Worm (Caenorhabditis elegans) whole organism, L2 larva: ENCODE data around the gene pitr-1.
"Not testable (repeated sequence)": the region's sequence is repeated elsewhere in the genome, so short reads cannot be mapped to it uniquely, and the experiment has no call there.

Source experiments
- C34F6.9 ChIP-seq: fragments of 150-350 bp; optimal IDR thresholded peaks from 2 replicates; lab custom pipeline; 2014; ENCODE audit warnings: missing biosample characterization, missing genetic modification characterization
- F13H6.1 ChIP-seq: sonication (generic microtip); optimal IDR thresholded peaks from 2 replicates; lab custom pipeline; 2016; ENCODE audit warnings: missing genetic modification characterization, missing compliant biosample characterization
- ZK546.5 ChIP-seq: sonication (generic microtip); optimal IDR thresholded peaks from 2 replicates; lab custom pipeline; 2017; ENCODE audit warnings: missing biosample characterization, missing genetic modification characterization
- alr-1 ChIP-seq: fragments of 150-350 bp; optimal IDR thresholded peaks from 2 replicates; lab custom pipeline; 2014; ENCODE audit warnings: missing biosample characterization, missing genetic modification characterization
- ama-1 ChIP-seq: fragments of 150-350 bp; optimal IDR thresholded peaks from 2 replicates; lab custom pipeline; 2018; ENCODE audit warnings: inconsistent platforms
- ceh-16 ChIP-seq: fragments of 150-350 bp; optimal IDR thresholded peaks from 2 replicates; lab custom pipeline; 2014; ENCODE audit warnings: missing biosample characterization, missing genetic modification characterization
- ceh-82 ChIP-seq: fragments of 150-350 bp; optimal IDR thresholded peaks from 2 replicates; lab custom pipeline; 2014; ENCODE audit warnings: missing biosample characterization, missing genetic modification characterization
- crh-2 ChIP-seq: sonication (generic microtip); optimal IDR thresholded peaks from 2 replicates; lab custom pipeline; 2017; ENCODE audit warnings: missing biosample characterization, missing genetic modification characterization
- dmd-4 ChIP-seq: sonication (generic microtip); optimal IDR thresholded peaks from 2 replicates; lab custom pipeline; 2017; ENCODE audit warnings: missing biosample characterization, missing genetic modification characterization
- egl-27 ChIP-seq: sonication (generic microtip); optimal IDR thresholded peaks from 3 replicates; lab custom pipeline; 2017; ENCODE audit warnings: missing biosample characterization, missing genetic modification reagents, missing genetic modification characterization
- elt-1 ChIP-seq: fragments of 150-350 bp; optimal IDR thresholded peaks from 2 replicates; lab custom pipeline; 2014; ENCODE audit warnings: missing biosample characterization, missing genetic modification characterization
- elt-3 ChIP-seq: sonication (generic microtip); optimal IDR thresholded peaks from 2 replicates; lab custom pipeline; 2017; ENCODE audit warnings: missing biosample characterization, missing genetic modification characterization
- fos-1 ChIP-seq: fragments of 150-350 bp; optimal IDR thresholded peaks from 2 replicates; lab custom pipeline; 2014; ENCODE audit warnings: missing biosample characterization, missing genetic modification characterization
- lin-11 ChIP-seq: fragments of 150-350 bp; sonication (generic microtip); optimal IDR thresholded peaks from 2 replicates; lab custom pipeline; 2014; ENCODE audit warnings: missing biosample characterization, missing genetic modification characterization, inconsistent platforms, mixed read lengths
- lin-13 ChIP-seq: fragments of 150-350 bp; optimal IDR thresholded peaks from 2 replicates; lab custom pipeline; 2014; ENCODE audit warnings: missing biosample characterization, missing genetic modification reagents, missing genetic modification characterization
- lin-39 ChIP-seq: fragments of 150-350 bp; optimal IDR thresholded peaks from 2 replicates; lab custom pipeline; 2014; ENCODE audit warnings: missing biosample characterization, missing genetic modification reagents, missing genetic modification characterization
- lsy-2 ChIP-seq, 2 experiments: fragments of 150-350 bp in 1 of 2; sonication (generic microtip) in 1 of 2; optimal IDR thresholded peaks; 2 replicates each; lab custom pipeline; 2014 to 2017; ENCODE audit warnings: missing biosample characterization in 2 of 2, missing genetic modification characterization in 2 of 2
- mab-5 ChIP-seq: fragments of 150-350 bp; optimal IDR thresholded peaks from 2 replicates; lab custom pipeline; 2014; ENCODE audit warnings: missing biosample characterization, missing genetic modification characterization
- mdl-1 ChIP-seq, 2 experiments: fragments of 150-350 bp in 1 of 2; sonication (generic microtip) in 1 of 2; optimal IDR thresholded peaks; 2 replicates each; lab custom pipeline; 2017; ENCODE audit warnings: missing biosample characterization in 2 of 2, missing genetic modification characterization in 2 of 2
- nhr-10 ChIP-seq: sonication (generic microtip); optimal IDR thresholded peaks from 2 replicates; lab custom pipeline; 2017; ENCODE audit warnings: missing biosample characterization, missing genetic modification characterization
- nhr-11 ChIP-seq: fragments of 150-350 bp; optimal IDR thresholded peaks from 2 replicates; lab custom pipeline; 2014; ENCODE audit warnings: missing biosample characterization, missing genetic modification characterization
- nhr-12 ChIP-seq: fragments of 150-350 bp; optimal IDR thresholded peaks from 2 replicates; lab custom pipeline; 2014; ENCODE audit warnings: missing biosample characterization, missing genetic modification characterization
- nhr-129 ChIP-seq: fragments of 150-350 bp; optimal IDR thresholded peaks from 2 replicates; lab custom pipeline; 2014; ENCODE audit warnings: missing biosample characterization, missing genetic modification characterization
- nhr-21 ChIP-seq: fragments of 150-350 bp; optimal IDR thresholded peaks from 2 replicates; lab custom pipeline; 2014; ENCODE audit warnings: missing biosample characterization, missing genetic modification characterization
- nhr-23 ChIP-seq: fragments of 150-350 bp; optimal IDR thresholded peaks from 2 replicates; lab custom pipeline; 2014; ENCODE audit warnings: missing biosample characterization, missing genetic modification reagents, missing genetic modification characterization
- nhr-25 ChIP-seq: fragments of 150-350 bp; sonication (generic microtip); optimal IDR thresholded peaks from 3 replicates; lab custom pipeline; 2014; ENCODE audit warnings: missing biosample characterization, missing genetic modification characterization
- nhr-6 ChIP-seq: fragments of 150-350 bp; optimal IDR thresholded peaks from 2 replicates; lab custom pipeline; 2014; ENCODE audit warnings: missing biosample characterization, missing genetic modification characterization
- skn-1 ChIP-seq: sonication (generic microtip); optimal IDR thresholded peaks from 2 replicates; lab custom pipeline; 2017; ENCODE audit warnings: missing biosample characterization, missing genetic modification characterization
- sma-3 ChIP-seq: sonication (generic microtip); optimal IDR thresholded peaks from 2 replicates; lab custom pipeline; 2016; ENCODE audit warnings: missing genetic modification reagents, missing genetic modification characterization, missing compliant biosample characterization
- sma-9 ChIP-seq, 2 experiments: fragments of 150-350 bp in 1 of 2; sonication (generic microtip) in 1 of 2; optimal IDR thresholded peaks; 2 replicates each; lab custom pipeline; 2014 to 2016; ENCODE audit warnings: missing genetic modification characterization in 2 of 2, mild to moderate bottlenecking in 1 of 2, missing biosample characterization in 1 of 2, missing compliant biosample characterization in 1 of 2, missing genetic modification reagents in 1 of 2, moderate library complexity in 1 of 2
- snpc-4 ChIP-seq: fragments of 150-350 bp; optimal IDR thresholded peaks from 2 replicates; lab custom pipeline; 2014; ENCODE audit warnings: missing biosample characterization, missing genetic modification characterization
- unc-39 ChIP-seq: fragments of 150-350 bp; optimal IDR thresholded peaks from 2 replicates; lab custom pipeline; 2014; ENCODE audit warnings: missing biosample characterization, missing genetic modification characterization
- unc-62 ChIP-seq: fragments of 150-350 bp; optimal IDR thresholded peaks from 2 replicates; lab custom pipeline; 2014; ENCODE audit warnings: missing biosample characterization, missing genetic modification reagents, missing genetic modification characterization
- zag-1 ChIP-seq: fragments of 150-350 bp; optimal IDR thresholded peaks from 2 replicates; lab custom pipeline; 2014; ENCODE audit warnings: missing biosample characterization, missing genetic modification characterization
- ztf-1 ChIP-seq: fragments of 200-800 bp; sonication (Bioruptor generic); conservative IDR thresholded peaks from 2 replicates; pipeline ENCODE4 v1.3.6; 2022; ENCODE audit warnings: missing genetic modification characterization, missing compliant biosample characterization
- ztf-11 ChIP-seq: sonication (generic microtip); optimal IDR thresholded peaks from 2 replicates; lab custom pipeline; 2017; ENCODE audit warnings: missing biosample characterization, missing genetic modification characterization
- ztf-4 ChIP-seq: fragments of 150-350 bp; optimal IDR thresholded peaks from 2 replicates; lab custom pipeline; 2014; ENCODE audit warnings: missing biosample characterization, missing genetic modification characterization

Gene pitr-1

ce11 chrIV:7393700-7394099 is at the start of gene pitr-1:
TSS of gene pitr-1 (plus strand) at chrIV:7394085.
- TF ChIP-seq crh-2, result peak; percentile 18
- no peak for TF ChIP-seq ama-1 (lab: Kevin White, UChicago)
- TF ChIP-seq sma-9 (GFP tag; optimal IDR thresholded peaks at IDR 0.05; lab: Kevin White, UChicago), result peak; percentile 73
- no peak for TF ChIP-seq sma-9 (tag; optimal IDR thresholded peaks at IDR 0.05; lab: Kevin White, UChicago)
- TF ChIP-seq lsy-2 (tag; optimal IDR thresholded peaks at IDR 0.05; lab: Kevin White, UChicago), result peak in 1 of 2 experiments; percentile 6
- no peak for TF ChIP-seq ceh-82 (tag; lab: Kevin White, UChicago)
- TF ChIP-seq lin-11 (tag; lab: Kevin White, UChicago), result no peak
- peak; percentile 25 for TF ChIP-seq nhr-129 (tag; lab: Kevin White, UChicago)
- peak; percentile 43 for TF ChIP-seq fos-1

- TF ChIP-seq nhr-10 (tag; lab: Kevin White, UChicago) (no peak), nhr-23 (tag; lab: Kevin White, UChicago) (no peak), lin-39 (tag; lab: Kevin White, UChicago) (no peak), zag-1 (tag; lab: Kevin White, UChicago) (no peak), nhr-25 (tag; lab: Kevin White, UChicago) (no peak), skn-1 (no peak), ceh-82 (tag; lab: Kevin White, UChicago) (no peak)
Measured at ce11 chrIV:7346751-7347150, 47.1 kb upstream of the pitr-1 start, which contains the start of gene daf-42. TSS of gene daf-42 (minus strand) at chrIV:7346851.

ce11 chrIV:7365011-7365410 is 28.9 kb upstream of the pitr-1 start, which contains the start of gene Y40C5A.4:
TSS of gene Y40C5A.4 (minus strand) at chrIV:7365111.
- not testable (repeated sequence) for TF ChIP-seq ztf-4 (tag; lab: Kevin White, UChicago); alr-1; crh-2

- TF ChIP-seq nhr-11, ztf-11, unc-39 (tag; lab: Kevin White, UChicago): not testable (repeated sequence)
Measured at ce11 chrIV:7374847-7375246, 19.0 kb upstream of the pitr-1 start, which contains the start of gene T12B3.3. TSS of gene T12B3.3 (plus strand) at chrIV:7375147.

- TF ChIP-seq mdl-1 (tag; optimal IDR thresholded peaks at IDR 0.05; lab: Kevin White, UChicago) (no peak), F13H6.1 (tag; lab: Kevin White, UChicago) (no peak), nhr-12 (no peak), nhr-23 (tag; lab: Kevin White, UChicago) (no peak)
Measured at ce11 chrIV:7376511-7376910, 17.4 kb upstream of the pitr-1 start, which contains the start of gene T12B3.2. TSS of gene T12B3.2 (plus strand) at chrIV:7376811.

- no peak for TF ChIP-seq nhr-11 (tag; lab: Kevin White, UChicago)
Measured at ce11 chrIV:7381754-7382153, 12.1 kb upstream of the pitr-1 start, which contains the start of gene ptp-8. TSS of gene ptp-8 (plus strand) at chrIV:7382054.

ce11 chrIV:7386835-7387551 is 6.9 kb upstream of the pitr-1 start:
- TF ChIP-seq C34F6.9 (tag; lab: Kevin White, UChicago) (peak; percentile 77), dmd-4 (tag; lab: Kevin White, UChicago) (no peak), lsy-2 (tag; optimal IDR thresholded peaks at IDR 0.05; lab: Kevin White, UChicago) (peak; percentile 31 to 65), zag-1 (tag; lab: Kevin White, UChicago) (peak; percentile 43), nhr-129 (tag; lab: Kevin White, UChicago) (peak; percentile 91), nhr-25 (tag; lab: Kevin White, UChicago) (peak; percentile 10), egl-27 (tag; lab: Kevin White, UChicago) (peak; percentile 53), nhr-6 (no peak), F13H6.1 (tag; lab: Kevin White, UChicago) (peak; percentile 82), nhr-11 (tag; lab: Kevin White, UChicago) (no peak), mab-5 (tag; lab: Kevin White, UChicago) (peak; percentile 57), unc-62 (GFP tag; lab: Kevin White, UChicago) (no peak), crh-2 (peak; percentile 19), mdl-1 (tag; optimal IDR thresholded peaks at IDR 0.05; lab: Kevin White, UChicago) (peak in 1 of 2 experiments; percentile 35), nhr-21 (peak; percentile 32), sma-9 (GFP tag; optimal IDR thresholded peaks at IDR 0.05; lab: Kevin White, UChicago) (peak; percentile 78), sma-9 (tag; optimal IDR thresholded peaks at IDR 0.05; lab: Kevin White, UChicago) (no peak), elt-1 (tag; lab: Kevin White, UChicago) (no peak), unc-39 (tag; lab: Kevin White, UChicago) (no peak), snpc-4 (tag; lab: Kevin White, UChicago) (peak; percentile 34), skn-1 (no peak), ztf-1 (GFP tag; lab: Robert Waterston, UW) (no peak), ceh-16 (tag; lab: Kevin White, UChicago) (no peak), lin-13 (GFP tag; lab: Kevin White, UChicago) (no peak), ceh-82 (tag; lab: Kevin White, UChicago) (no peak), lin-11 (tag; lab: Kevin White, UChicago) (no peak), ama-1 (lab: Kevin White, UChicago) (no peak), ZK546.5 (tag; lab: Kevin White, UChicago) (no peak), sma-3 (no peak), elt-3 (no peak)
